Fruit fly (Drosophila melanogaster) whole organism, embryonic: Measurements from ENCODE around the gene Or74a.

ENCODE experiments used
- Ada2b ChIP-seq: fragments of 200-800 bp; sonication (Bioruptor generic); IDR thresholded peaks from 2 replicates; pipeline ENCODE4 v1.3.6; 2022; ENCODE audit warnings: missing biosample characterization, missing genetic modification characterization
- Aef1 ChIP-seq: fragments of 200-800 bp; sonication (Bioruptor generic); IDR thresholded peaks from 3 replicates; pipeline ENCODE4 v1.3.6; 2022; ENCODE audit warnings: missing biosample characterization, missing genetic modification characterization
- Blimp-1 ChIP-seq: fragments of 200-800 bp; sonication (Bioruptor generic); optimal IDR thresholded peaks from 3 replicates; lab custom pipeline; 2018; ENCODE audit warnings: missing biosample characterization, missing genetic modification characterization, mild to moderate bottlenecking, moderate library complexity, missing genetic modification reagents
- CG1024 ChIP-seq: fragments of 200-800 bp; sonication (Bioruptor generic); IDR thresholded peaks from 2 replicates; pipeline ENCODE4 v1.3.6; 2022; ENCODE audit warnings: missing biosample characterization, missing genetic modification characterization
- CG10274 ChIP-seq: fragments of 200-800 bp; sonication (Bioruptor generic); optimal IDR thresholded peaks from 3 replicates; lab custom pipeline; 2017; ENCODE audit warnings: missing biosample characterization, mild to moderate bottlenecking, missing genetic modification characterization
- CG10959 ChIP-seq: fragments of 200-800 bp; sonication (Bioruptor generic); IDR thresholded peaks from 2 replicates; pipeline ENCODE4 v1.3.6; 2022; ENCODE audit warnings: missing biosample characterization, missing genetic modification characterization
- CG11456 ChIP-seq: fragments of 200-800 bp; sonication (Bioruptor generic); IDR thresholded peaks from 3 replicates; pipeline ENCODE4 v1.3.6; 2022; ENCODE audit warnings: missing biosample characterization, missing genetic modification characterization
- CG12071 ChIP-seq: fragments of 200-800 bp; sonication (Bioruptor generic); optimal IDR thresholded peaks from 3 replicates; lab custom pipeline; 2018; ENCODE audit warnings: missing biosample characterization, mild to moderate bottlenecking, missing genetic modification characterization
- CG12299 ChIP-seq: fragments of 200-800 bp; sonication (Bioruptor generic); optimal IDR thresholded peaks from 2 replicates; lab custom pipeline; 2018; ENCODE audit warnings: missing biosample characterization, mild to moderate bottlenecking, missing genetic modification characterization
- CG1603 ChIP-seq: fragments of 200-800 bp; sonication (Bioruptor generic); optimal IDR thresholded peaks from 2 replicates; lab custom pipeline; 2019; ENCODE audit warnings: missing biosample characterization, mild to moderate bottlenecking, missing genetic modification characterization, moderate library complexity
- CG18476 ChIP-seq: fragments of 200-800 bp; sonication (Bioruptor generic); optimal IDR thresholded peaks from 2 replicates; lab custom pipeline; 2016; ENCODE audit warnings: missing biosample characterization, mild to moderate bottlenecking, missing genetic modification characterization
- CG2889 ChIP-seq: fragments of 200-800 bp; sonication (Bioruptor generic); IDR thresholded peaks from 3 replicates; pipeline ENCODE4 v1.3.6; 2022; ENCODE audit warnings: missing biosample characterization, missing genetic modification characterization
- CG31365 ChIP-seq: fragments of 200-800 bp; sonication (Bioruptor generic); optimal IDR thresholded peaks from 2 replicates; lab custom pipeline; 2018; ENCODE audit warnings: missing biosample characterization, mild to moderate bottlenecking, missing genetic modification characterization
- CG32772 ChIP-seq: fragments of 200-800 bp; sonication (Bioruptor generic); IDR thresholded peaks from 2 replicates; pipeline ENCODE4 v1.3.6; 2022; ENCODE audit warnings: missing biosample characterization, missing genetic modification characterization
- CG34422 ChIP-seq: fragments of 200-800 bp; sonication (Bioruptor generic); IDR thresholded peaks from 3 replicates; pipeline ENCODE4 v1.3.6; 2022; ENCODE audit warnings: missing biosample characterization, missing genetic modification characterization
- CG42726 ChIP-seq: fragments of 200-800 bp; sonication (Bioruptor generic); IDR thresholded peaks from 2 replicates; pipeline ENCODE4 v1.3.6; 2022; ENCODE audit warnings: missing biosample characterization, missing genetic modification characterization; ENCODE audit not compliant: partially characterized antibody
- CG4617 ChIP-seq: fragments of 200-800 bp; sonication (Bioruptor generic); optimal IDR thresholded peaks from 3 replicates; lab custom pipeline; 2016; ENCODE audit warnings: missing biosample characterization, missing genetic modification characterization, borderline replicate concordance
- CG4730 ChIP-seq: fragments of 200-800 bp; sonication (Bioruptor generic); IDR thresholded peaks from 2 replicates; pipeline ENCODE4 v1.3.6; 2022; ENCODE audit warnings: missing biosample characterization, missing genetic modification characterization
- CG5180 ChIP-seq: fragments of 200-800 bp; sonication (Bioruptor generic); optimal IDR thresholded peaks from 3 replicates; lab custom pipeline; 2017; ENCODE audit warnings: missing biosample characterization, missing genetic modification characterization, mild to moderate bottlenecking, moderate library complexity, missing genetic modification reagents
- CG6689 ChIP-seq: fragments of 200-800 bp; sonication (Bioruptor generic); IDR thresholded peaks from 2 replicates; pipeline ENCODE4 v1.3.6; 2022; ENCODE audit warnings: missing biosample characterization, missing genetic modification characterization
- CG6813 ChIP-seq: fragments of 200-800 bp; sonication (Bioruptor generic); optimal IDR thresholded peaks from 2 replicates; lab custom pipeline; 2017; ENCODE audit warnings: missing biosample characterization, missing genetic modification characterization, mild to moderate bottlenecking, moderate library complexity, missing genetic modification reagents
- CG7271 ChIP-seq: fragments of 200-800 bp; sonication (Bioruptor generic); optimal IDR thresholded peaks from 2 replicates; lab custom pipeline; 2018; ENCODE audit warnings: missing biosample characterization, mild to moderate bottlenecking, missing genetic modification characterization, moderate library complexity
- CG7963 ChIP-seq: fragments of 200-800 bp; sonication (Bioruptor generic); IDR thresholded peaks from 3 replicates; pipeline ENCODE4 v1.3.6; 2022; ENCODE audit warnings: missing biosample characterization, missing genetic modification characterization; ENCODE audit not compliant: partially characterized antibody
- CG8089 ChIP-seq: fragments of 200-800 bp; sonication (Bioruptor generic); optimal IDR thresholded peaks from 3 replicates; lab custom pipeline; 2016; ENCODE audit warnings: missing biosample characterization, missing genetic modification characterization
- CG8478 ChIP-seq: fragments of >200 bp; optimal IDR thresholded peaks from 2 replicates; lab custom pipeline; 2018
- CG9727 ChIP-seq: fragments of 200-800 bp; sonication (Bioruptor generic); optimal IDR thresholded peaks from 3 replicates; lab custom pipeline; 2017; ENCODE audit warnings: missing biosample characterization, mild to moderate bottlenecking, missing genetic modification characterization
- CG9817 ChIP-seq: fragments of 200-800 bp; sonication (Bioruptor generic); optimal IDR thresholded peaks from 2 replicates; lab custom pipeline; 2018; ENCODE audit warnings: missing biosample characterization, mild to moderate bottlenecking, missing genetic modification characterization, moderate library complexity
- Fer3 ChIP-seq: fragments of 200-800 bp; sonication (Bioruptor generic); optimal IDR thresholded peaks from 2 replicates; lab custom pipeline; 2018; ENCODE audit warnings: missing biosample characterization, mild to moderate bottlenecking, missing genetic modification characterization, moderate library complexity
- Hmr ChIP-seq: fragments of 200-800 bp; sonication (Bioruptor generic); optimal IDR thresholded peaks from 3 replicates; lab custom pipeline; 2017; ENCODE audit warnings: mild to moderate bottlenecking, missing biosample characterization, missing genetic modification reagents, missing genetic modification characterization
- Jarid2 ChIP-seq: fragments of 200-800 bp; sonication (Bioruptor generic); optimal IDR thresholded peaks from 3 replicates; lab custom pipeline; 2017; ENCODE audit warnings: mild to moderate bottlenecking, missing biosample characterization, missing genetic modification reagents, missing genetic modification characterization
- Neu2 ChIP-seq: fragments of 200-800 bp; sonication (Bioruptor generic); optimal IDR thresholded peaks from 3 replicates; lab custom pipeline; 2016; ENCODE audit warnings: missing biosample characterization, missing genetic modification characterization, borderline replicate concordance
- Nf-YB ChIP-seq: fragments of 200-800 bp; sonication (Bioruptor generic); optimal IDR thresholded peaks from 3 replicates; lab custom pipeline; 2019; ENCODE audit warnings: missing biosample characterization, mild to moderate bottlenecking, missing genetic modification characterization, moderate library complexity
- Rx ChIP-seq: fragments of 200-800 bp; sonication (Bioruptor generic); IDR thresholded peaks from 2 replicates; pipeline ENCODE4 v1.3.6; 2022; ENCODE audit warnings: missing biosample characterization, missing genetic modification characterization
- Xrp1 ChIP-seq: fragments of 200-800 bp; sonication (Bioruptor generic); IDR thresholded peaks from 2 replicates; pipeline ENCODE4 v1.3.6; 2022; ENCODE audit warnings: missing biosample characterization, missing genetic modification characterization
- amos ChIP-seq: fragments of 200-800 bp; sonication (Bioruptor generic); IDR thresholded peaks from 2 replicates; pipeline ENCODE4 v1.3.6; 2022; ENCODE audit warnings: missing biosample characterization, missing genetic modification characterization; ENCODE audit not compliant: partially characterized antibody
- ase ChIP-seq: fragments of 200-800 bp; sonication (Bioruptor generic); IDR thresholded peaks from 3 replicates; pipeline ENCODE4 v1.3.6; 2022; ENCODE audit warnings: missing biosample characterization, missing genetic modification characterization
- ash1 ChIP-seq: fragments of 200-800 bp; sonication (Bioruptor generic); optimal IDR thresholded peaks from 2 replicates; lab custom pipeline; 2018; ENCODE audit warnings: missing biosample characterization, mild to moderate bottlenecking, missing genetic modification characterization
- dimm ChIP-seq: fragments of 200-800 bp; sonication (Bioruptor generic); IDR thresholded peaks from 2 replicates; pipeline ENCODE4 v1.3.6; 2022; ENCODE audit warnings: missing biosample characterization, missing genetic modification characterization
- ewg ChIP-seq: fragments of 200-800 bp; sonication (Bioruptor generic); optimal IDR thresholded peaks from 3 replicates; lab custom pipeline; 2017; ENCODE audit warnings: mild to moderate bottlenecking, missing biosample characterization, missing genetic modification reagents, missing genetic modification characterization
- gce ChIP-seq: fragments of 200-800 bp; sonication (Bioruptor generic); IDR thresholded peaks from 3 replicates; pipeline ENCODE4 v1.3.6; 2022; ENCODE audit warnings: missing biosample characterization, missing genetic modification characterization
- gro ChIP-seq: fragments of 200-800 bp; sonication (Bioruptor generic); optimal IDR thresholded peaks from 2 replicates; lab custom pipeline; 2016; ENCODE audit warnings: missing biosample characterization, missing genetic modification characterization
- lov ChIP-seq, 2 experiments: fragments of 200-800 bp in 1 of 2; fragments of >200 bp in 1 of 2; sonication (Bioruptor generic) in 1 of 2; IDR thresholded peaks in 1 of 2; optimal IDR thresholded peaks in 1 of 2; 2 replicates in 1 of 2; 3 replicates in 1 of 2; pipeline versions ENCODE4 v1.3.6 to Lab custom; 2017 to 2022; ENCODE audit warnings: missing biosample characterization in 1 of 2, missing genetic modification characterization in 1 of 2
- pita ChIP-seq: fragments of 200-800 bp; sonication (Bioruptor generic); optimal IDR thresholded peaks from 2 replicates; lab custom pipeline; 2017; ENCODE audit warnings: missing biosample characterization, mild to moderate bottlenecking, missing genetic modification characterization
- ranshi ChIP-seq: fragments of 200-800 bp; sonication (Bioruptor generic); IDR thresholded peaks from 2 replicates; pipeline ENCODE4 v1.3.6; 2022; ENCODE audit warnings: missing biosample characterization, missing genetic modification characterization
- rib ChIP-seq: fragments of 200-800 bp; sonication (Bioruptor generic); IDR thresholded peaks from 2 replicates; pipeline ENCODE4 v1.3.6; 2022; ENCODE audit warnings: missing biosample characterization, missing genetic modification characterization
- ro ChIP-seq: fragments of 200-800 bp; sonication (Bioruptor generic); IDR thresholded peaks from 2 replicates; pipeline ENCODE4 v1.3.6; 2022; ENCODE audit warnings: missing biosample characterization, missing genetic modification characterization
- ssp ChIP-seq: fragments of 200-800 bp; sonication (Bioruptor generic); IDR thresholded peaks from 2 replicates; pipeline ENCODE4 v1.3.6; 2022; ENCODE audit warnings: missing biosample characterization, missing genetic modification characterization
- tll ChIP-seq, 2 experiments: fragments of 200-800 bp in 1 of 2; fragments of >200 bp in 1 of 2; sonication (Bioruptor generic) in 1 of 2; optimal IDR thresholded peaks; 2 replicates each; lab custom pipeline; 2017 to 2019; ENCODE audit warnings: missing biosample characterization in 2 of 2, missing genetic modification characterization in 2 of 2, mild to moderate bottlenecking in 1 of 2, moderate library complexity in 1 of 2
- tup ChIP-seq: fragments of 200-800 bp; sonication (Bioruptor generic); optimal IDR thresholded peaks from 2 replicates; lab custom pipeline; 2016; ENCODE audit warnings: missing biosample characterization, mild to moderate bottlenecking, missing genetic modification characterization, moderate library complexity
- zen ChIP-seq: fragments of 200-800 bp; sonication (Bioruptor generic); optimal IDR thresholded peaks from 3 replicates; lab custom pipeline; 2018; ENCODE audit warnings: missing biosample characterization, mild to moderate bottlenecking, missing genetic modification characterization, moderate library complexity

The Or74a gene

DNA sequence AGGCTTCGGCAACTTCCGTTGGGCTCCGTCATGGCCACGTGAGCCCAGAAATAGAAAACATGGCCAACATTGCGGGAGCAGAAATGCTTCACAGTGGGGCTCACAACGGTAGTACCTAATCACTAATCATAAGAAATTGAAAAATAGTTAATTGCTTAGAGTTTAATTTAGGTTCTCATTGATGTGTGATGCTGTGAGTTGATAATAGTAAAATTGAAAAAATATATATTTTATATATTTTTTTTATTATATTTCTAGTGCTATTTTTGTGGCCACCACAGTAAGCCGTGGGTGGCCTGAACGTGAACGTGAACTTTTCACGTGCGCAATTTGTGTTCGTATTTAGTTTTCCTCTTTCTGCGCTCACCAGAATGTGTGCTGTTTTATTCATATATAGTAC is 18.5 kb downstream of the Or74a start (continued):
- TF ChIP-seq CG2889 (GFP tag; lab: Robert Waterston, UW) (no peak), CG42726 (GFP tag; lab: Robert Waterston, UW) (no peak), CG8089 (no peak), ranshi (GFP tag; lab: Robert Waterston, UW) (no peak), ssp (no peak), CG31365 (tag; lab: Kevin White, UChicago) (no peak), CG6689 (GFP tag; lab: Robert Waterston, UW) (peak; percentile 70), Hmr (peak; percentile 62), ase (0 out of 3 replicates have a peak, but pooled peaks have one; percentile 15), CG4730 (no peak), Rx (GFP tag; lab: Robert Waterston, UW) (0 out of 2 replicates have a peak, but pooled peaks have one; percentile 2), CG8478 (no peak), ash1 (GFP tag; lab: Kevin White, UChicago) (no peak), CG7963 (GFP tag; lab: Robert Waterston, UW) (no peak), ro (GFP tag; lab: Robert Waterston, UW) (no peak), CG9817 (peak; percentile 41), CG5180 (GFP tag; lab: Kevin White, UChicago) (peak; percentile 5), CG12299 (peak; percentile 25), Neu2 (GFP tag; lab: Kevin White, UChicago) (no peak), rib (GFP tag; lab: Robert Waterston, UW) (no peak), ewg (GFP tag; lab: Kevin White, UChicago) (no peak), tup (no peak), amos (GFP tag; lab: Robert Waterston, UW) (no peak), CG1603 (tag; lab: Kevin White, UChicago) (no peak), Xrp1 (GFP tag; lab: Robert Waterston, UW) (peak; percentile 75; the same call in 1 of the 2 replicates), Ada2b (GFP tag; lab: Robert Waterston, UW) (peak; percentile 62), Nf-YB (GFP tag; lab: Kevin White, UChicago) (no peak), CG32772 (GFP tag; lab: Robert Waterston, UW) (no peak), CG7271 (tag; lab: Kevin White, UChicago) (no peak), Blimp-1 (GFP tag; lab: Kevin White, UChicago) (peak; percentile 57), Jarid2 (GFP tag; lab: Kevin White, UChicago) (no peak), CG11456 (GFP tag; lab: Robert Waterston, UW) (no peak), gro (GFP tag; lab: Kevin White, UChicago) (no peak), CG4617 (GFP tag; lab: Kevin White, UChicago) (no peak), CG10274 (GFP tag; lab: Kevin White, UChicago) (no peak), CG34422 (GFP tag; lab: Robert Waterston, UW) (0 out of 3 replicates have a peak, but pooled peaks have one; percentile 29), lov (optimal IDR thresholded peaks at IDR 0.05; lab: Kevin White, UChicago) (no peak), lov (GFP tag; IDR thresholded peaks at IDR 0.05; lab: Robert Waterston, UW) (no peak), gce (GFP tag; lab: Robert Waterston, UW) (no peak), dimm (no peak), Aef1 (0 out of 3 replicates have a peak, but pooled peaks have one; percentile 12), CG18476 (no peak), zen (tag; lab: Kevin White, UChicago) (no peak), CG1024 (GFP tag; lab: Robert Waterston, UW) (no peak), CG9727 (GFP tag; lab: Kevin White, UChicago) (peak; percentile 54), CG12071 (GFP tag; lab: Kevin White, UChicago) (peak; percentile 15), tll (GFP tag; optimal IDR thresholded peaks at IDR 0.05; lab: Kevin White, UChicago) (no peak), pita (no peak), Fer3 (tag; lab: Kevin White, UChicago) (peak; percentile 34), CG10959 (peak; percentile 34; the same call in 1 of the 2 replicates), CG6813 (peak; percentile 40)
